Fruit fly (Drosophila melanogaster): ENCODE measurements around the gene CG14861.
A peak's percentile ranks its signal among the peaks of the same experiment; 100 is the strongest.

CG14861 gene

DNA sequence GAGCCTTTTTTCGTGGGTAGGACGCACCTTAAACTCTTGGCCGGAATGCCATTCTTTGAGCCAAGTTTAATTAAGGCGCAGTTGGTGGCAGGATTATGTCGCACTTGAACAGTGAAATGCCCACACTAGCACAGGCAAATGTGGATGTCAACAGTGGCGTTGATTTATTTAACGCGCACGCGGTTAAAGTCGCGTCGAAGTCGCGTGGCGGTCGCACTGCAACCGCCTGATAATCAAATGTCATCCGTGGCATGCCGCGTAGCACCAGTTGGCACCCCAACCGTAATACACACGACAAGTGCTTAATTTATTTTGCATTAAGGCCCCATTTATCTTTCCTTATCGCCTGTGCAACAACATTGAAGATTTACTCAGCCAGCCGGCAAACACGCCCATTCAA lies 9.6 kb downstream of the CG14861 start:
- TF ChIP-seq fru (GFP tag; optimal IDR thresholded peaks at IDR 0.05) (no peak), Dif (GFP tag; optimal IDR thresholded peaks at IDR 0.05; ENCODE audit: partially characterized antibody) (no peak), Mio (GFP tag; optimal IDR thresholded peaks at IDR 0.05) (no peak), dsf (GFP tag; optimal IDR thresholded peaks at IDR 0.05; ENCODE audit: borderline replicate concordance) (no peak), CG9705 (GFP tag; optimal IDR thresholded peaks at IDR 0.05) (no peak), Jra (GFP tag; optimal IDR thresholded peaks at IDR 0.05) (no peak), N (GFP tag; optimal IDR thresholded peaks at IDR 0.05) (no peak), tai (GFP tag; optimal IDR thresholded peaks at IDR 0.05) (no peak), woc (GFP tag; optimal IDR thresholded peaks at IDR 0.05) (no peak), CrebA (GFP tag; optimal IDR thresholded peaks at IDR 0.05; ENCODE audit: borderline replicate concordance) (no peak)

DNA sequence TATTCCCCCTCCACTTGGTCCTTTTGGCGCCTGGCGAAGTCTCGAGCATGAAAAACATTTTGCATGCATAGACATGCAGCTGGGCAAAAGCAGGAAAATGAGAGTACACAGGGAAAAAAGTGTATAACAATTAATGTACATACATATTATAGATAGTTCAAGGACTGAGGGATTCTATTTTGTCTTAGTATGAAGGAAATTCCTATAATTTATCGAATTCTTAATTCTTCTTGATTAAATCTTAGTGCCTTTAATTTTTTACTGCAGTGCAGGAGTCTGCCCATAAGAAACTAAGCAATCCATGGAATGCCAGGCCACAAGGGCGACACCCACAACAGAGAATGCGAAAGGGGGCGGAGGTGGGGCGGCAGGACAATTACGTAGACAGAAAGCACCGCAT lies 17.1 kb downstream of the CG14861 start:
- TF ChIP-seq ey (GFP tag; optimal IDR thresholded peaks at IDR 0.05): no peak
- TF ChIP-seq OdsH (GFP tag; optimal IDR thresholded peaks at IDR 0.05): no peak
- no peak for TF ChIP-seq Mio (GFP tag; optimal IDR thresholded peaks at IDR 0.05)
- no peak for TF ChIP-seq brk (GFP tag; optimal IDR thresholded peaks at IDR 0.05)
- TF ChIP-seq foxo (GFP tag; optimal IDR thresholded peaks at IDR 0.05): no peak
- TF ChIP-seq HLH106 (tag; optimal IDR thresholded peaks at IDR 0.05): no peak

DNA sequence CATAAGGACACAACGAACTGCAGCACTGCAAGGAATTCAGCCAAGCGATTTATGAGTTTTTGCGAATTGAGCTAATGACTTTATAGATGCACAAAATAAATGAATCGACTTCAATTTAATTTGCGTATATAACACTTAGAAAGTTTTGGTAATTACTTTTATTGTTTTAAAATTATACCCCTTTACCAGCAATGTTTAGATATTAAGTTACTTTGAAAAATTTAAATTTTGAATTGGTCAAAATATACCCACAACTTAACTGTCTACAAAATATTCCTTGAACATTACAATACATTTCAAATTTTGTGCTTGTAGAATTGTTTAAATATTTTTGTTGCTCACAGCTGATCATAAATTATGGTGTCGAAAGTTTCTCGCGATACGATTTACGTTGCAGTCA lies 22.5 kb downstream of the CG14861 start, which contains the start of gene RpL10Aa:
Gene RpL10Aa (plus strand): TSS at position 301 of the 400 bp plus-strand sequence.
- TF ChIP-seq Hr78 (GFP tag; optimal IDR thresholded peaks at IDR 0.05): no peak
- TF ChIP-seq Mio (GFP tag; optimal IDR thresholded peaks at IDR 0.05): no peak
- TF ChIP-seq N (GFP tag; optimal IDR thresholded peaks at IDR 0.05): no peak
- TF ChIP-seq brk (GFP tag; optimal IDR thresholded peaks at IDR 0.05): no peak
- TF ChIP-seq Myc (optimal IDR thresholded peaks at IDR 0.05): no peak
- no peak for TF ChIP-seq Vsx2 (GFP tag; optimal IDR thresholded peaks at IDR 0.05; ENCODE audit: partially characterized antibody)
- no peak for TF ChIP-seq Dfd (GFP tag; optimal IDR thresholded peaks at IDR 0.05)
- no peak for TF ChIP-seq GATAd (GFP tag; optimal IDR thresholded peaks at IDR 0.05)
- TF ChIP-seq CrebA (GFP tag; optimal IDR thresholded peaks at IDR 0.05; ENCODE audit: borderline replicate concordance): no peak
- no peak for TF ChIP-seq dmrt93B (GFP tag; optimal IDR thresholded peaks at IDR 0.05)
- no peak for TF ChIP-seq Rel (GFP tag; optimal IDR thresholded peaks at IDR 0.05)
- no peak for TF ChIP-seq Rel (tag; optimal IDR thresholded peaks at IDR 0.05)
- TF ChIP-seq dl (GFP tag; optimal IDR thresholded peaks at IDR 0.05; ENCODE audit: insufficient read depth in 1 of 2, partially characterized antibody in 2 of 2): no peak
- no peak for TF ChIP-seq Hr83 (GFP tag; optimal IDR thresholded peaks at IDR 0.05; ENCODE audit: poor library complexity, severe bottlenecking)
- no peak for TF ChIP-seq fru (GFP tag; optimal IDR thresholded peaks at IDR 0.05)
- no peak for TF ChIP-seq HLH106 (tag; optimal IDR thresholded peaks at IDR 0.05)
- no peak for TF ChIP-seq jim (GFP tag; optimal IDR thresholded peaks at IDR 0.05)
- TF ChIP-seq CG32264 (GFP tag; optimal IDR thresholded peaks at IDR 0.05): no peak
- TF ChIP-seq dsf (GFP tag; optimal IDR thresholded peaks at IDR 0.05; ENCODE audit: borderline replicate concordance): no peak
- TF ChIP-seq rgr (GFP tag; optimal IDR thresholded peaks at IDR 0.05): no peak

DNA sequence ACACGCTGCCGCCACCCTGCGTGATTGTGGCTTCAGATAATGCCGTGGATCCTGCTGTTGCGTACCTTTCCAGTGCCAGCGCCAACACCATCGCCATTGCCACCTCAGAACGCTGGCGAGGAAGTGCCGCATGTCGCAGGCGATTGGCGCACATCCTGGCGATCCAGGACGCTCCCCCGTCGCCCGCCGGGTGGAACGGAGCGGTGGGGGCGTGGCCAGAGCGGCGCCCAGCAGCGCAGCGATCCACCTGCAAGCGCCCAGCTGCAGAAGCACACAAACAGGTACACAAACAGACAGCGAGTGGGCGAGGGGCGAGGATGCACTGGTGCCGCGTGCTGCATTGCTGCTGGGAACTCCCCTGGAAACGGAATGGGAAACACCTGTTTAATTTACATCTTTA lies 42.6 kb downstream of the CG14861 start:
- TF ChIP-seq Dfd (GFP tag; optimal IDR thresholded peaks at IDR 0.05) (peak; percentile 97), Myc (optimal IDR thresholded peaks at IDR 0.05) (no peak)
